Worm (Caenorhabditis elegans): ENCODE data around the gene F43G6.8.
A peak's percentile ranks its signal among the peaks of the same experiment; 100 is the strongest.

Gene F43G6.8

DNA sequence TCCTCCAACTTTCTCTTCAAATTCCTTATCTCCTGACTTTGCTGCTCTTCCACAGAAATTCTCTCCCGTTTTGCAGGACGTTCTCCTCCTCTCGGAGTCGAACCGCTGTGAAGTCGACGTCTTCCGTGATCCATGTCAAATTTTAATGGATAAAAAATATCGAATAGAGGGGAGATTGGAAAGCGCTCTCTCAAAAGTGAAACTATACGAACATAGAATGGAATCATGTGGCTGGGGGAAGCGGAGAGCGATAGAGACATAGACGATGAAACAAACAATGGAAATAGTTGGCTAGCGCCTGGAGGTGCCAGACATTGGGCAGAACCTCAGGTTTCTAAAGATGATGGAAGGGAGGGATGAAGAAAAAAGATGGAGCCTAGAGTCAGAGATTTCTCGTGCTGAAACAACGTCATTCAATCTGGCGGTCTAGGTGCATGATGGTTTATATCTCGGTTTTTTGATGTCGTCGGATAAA is at the start of gene F43G6.8:
TSS of gene F43G6.8 (minus strand) at position 198 of the 475 bp plus-strand sequence.
- TF ChIP-seq him-1 (tag; optimal IDR thresholded peaks at IDR 0.05) = no peak
- TF ChIP-seq dao-5 (tag; optimal IDR thresholded peaks at IDR 0.05) = no peak
- TF ChIP-seq W03F9.2 (tag; optimal IDR thresholded peaks at IDR 0.05) = no peak

DNA sequence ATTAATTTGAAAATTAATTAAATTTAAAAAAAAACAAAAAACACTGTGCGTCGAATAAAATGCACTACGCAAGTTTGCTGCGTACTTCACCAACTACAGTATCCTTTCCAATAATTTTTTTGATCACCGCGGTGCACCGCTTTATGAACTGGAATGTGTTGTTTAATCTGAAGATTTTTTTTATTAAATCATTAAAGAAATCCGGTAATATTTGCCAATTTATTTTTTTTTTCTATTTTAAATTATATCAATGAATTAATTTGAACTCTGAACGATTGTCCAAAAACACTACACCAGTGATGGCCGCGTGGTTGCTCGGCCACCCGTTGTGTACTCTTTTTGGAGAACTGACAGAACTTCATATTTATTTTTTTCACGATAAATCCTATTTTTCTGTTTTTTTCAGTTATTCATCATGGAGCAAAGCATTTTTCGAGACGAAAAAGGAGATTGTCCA is 46.8 kb upstream of the F43G6.8 start, which contains the start of gene K12D12.5:
TSS of gene K12D12.5 (plus strand) at position 407 of the 457 bp plus-strand sequence.
- TF ChIP-seq him-1 (tag; optimal IDR thresholded peaks at IDR 0.05) (no peak), W03F9.2 (tag; optimal IDR thresholded peaks at IDR 0.05) (peak; percentile 25), dao-5 (tag; optimal IDR thresholded peaks at IDR 0.05) (no peak)

DNA sequence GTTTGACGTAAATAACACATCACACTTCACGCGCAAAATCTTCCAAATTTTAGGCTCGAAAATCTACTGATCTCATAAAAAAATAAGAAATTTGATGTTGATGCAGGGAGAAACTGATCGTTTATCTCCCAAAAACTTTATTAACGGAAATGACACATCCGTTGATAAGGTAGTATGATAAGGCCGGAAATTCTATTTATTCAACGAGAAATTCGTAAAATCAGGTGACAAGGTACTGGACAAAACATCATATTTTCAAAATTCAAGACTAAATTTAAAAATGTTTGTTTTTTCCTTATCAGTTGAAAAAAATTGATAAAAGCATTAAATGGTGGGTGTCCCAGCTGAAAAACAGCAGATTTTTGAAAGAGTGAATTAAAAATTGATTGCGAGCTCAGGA is 45.9 kb upstream of the F43G6.8 start:
- TF ChIP-seq him-1 (tag; optimal IDR thresholded peaks at IDR 0.05) (no peak), dao-5 (tag; optimal IDR thresholded peaks at IDR 0.05) (no peak), W03F9.2 (tag; optimal IDR thresholded peaks at IDR 0.05) (no peak)

DNA sequence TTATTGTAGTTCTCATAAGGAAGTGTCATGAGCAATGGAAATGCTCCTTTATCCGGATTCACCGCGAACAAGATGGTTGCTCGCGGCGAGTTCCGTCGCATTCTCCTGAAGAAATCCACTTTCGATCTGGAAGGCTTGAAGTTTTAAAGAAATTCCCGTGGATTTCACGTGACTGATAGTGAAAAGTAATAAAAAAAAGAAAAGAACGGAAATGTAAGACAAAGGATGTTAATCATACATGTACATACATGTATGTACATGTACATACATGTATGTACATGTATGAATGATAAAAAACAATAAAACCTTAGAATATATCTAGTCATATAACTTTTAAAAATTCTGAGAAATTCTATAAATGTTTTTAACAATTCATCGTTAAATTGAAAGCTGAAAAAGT is 42.5 kb upstream of the F43G6.8 start, which contains the start of gene clh-1:
TSS of gene clh-1 (minus strand) at position 101 of the 400 bp plus-strand sequence.
- no peak for TF ChIP-seq dao-5 (tag; optimal IDR thresholded peaks at IDR 0.05)

DNA sequence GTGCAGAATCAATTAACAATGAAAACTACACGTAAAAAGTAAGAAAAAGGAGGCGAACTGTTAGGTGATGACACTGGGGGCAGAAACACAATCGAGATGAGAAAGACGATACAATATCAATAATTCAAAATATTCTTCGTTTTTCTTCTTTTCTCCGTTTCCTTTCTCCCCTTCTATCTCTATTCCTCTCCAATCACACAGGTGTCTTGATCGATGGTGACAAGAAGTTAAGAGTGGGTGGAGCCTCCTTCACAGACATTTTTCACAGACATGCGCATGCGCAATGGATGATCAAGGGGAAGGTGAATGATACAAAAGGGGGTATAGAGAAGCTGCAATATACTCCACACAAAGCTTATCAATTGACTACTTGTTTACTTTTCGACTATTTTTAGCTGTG is 40.9 kb upstream of the F43G6.8 start:
- TF ChIP-seq dao-5 (tag; optimal IDR thresholded peaks at IDR 0.05) (no peak), W03F9.2 (tag; optimal IDR thresholded peaks at IDR 0.05) (no peak), him-1 (tag; optimal IDR thresholded peaks at IDR 0.05) (no peak)

DNA sequence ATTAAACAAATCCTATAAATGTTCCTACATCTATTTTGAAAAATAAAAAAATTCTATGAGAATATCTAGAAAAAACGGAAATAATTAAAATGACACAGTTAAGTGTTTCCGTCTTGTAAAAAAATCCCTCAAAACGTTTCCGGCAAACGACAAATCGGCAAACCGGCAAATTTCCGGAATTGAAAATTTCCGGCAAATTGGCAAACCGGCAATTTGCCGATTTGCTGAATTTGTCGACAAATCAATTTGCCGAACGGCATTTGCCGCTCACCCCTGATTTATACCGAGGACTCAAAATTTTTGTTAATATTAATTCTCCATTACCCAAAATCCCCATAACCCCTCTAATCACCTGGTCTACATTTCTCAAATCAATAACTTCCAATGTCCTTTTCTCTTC is 39.2 kb upstream of the F43G6.8 start:
- TF ChIP-seq dao-5 (tag; optimal IDR thresholded peaks at IDR 0.05) = no peak
- TF ChIP-seq him-1 (tag; optimal IDR thresholded peaks at IDR 0.05) = no peak

DNA sequence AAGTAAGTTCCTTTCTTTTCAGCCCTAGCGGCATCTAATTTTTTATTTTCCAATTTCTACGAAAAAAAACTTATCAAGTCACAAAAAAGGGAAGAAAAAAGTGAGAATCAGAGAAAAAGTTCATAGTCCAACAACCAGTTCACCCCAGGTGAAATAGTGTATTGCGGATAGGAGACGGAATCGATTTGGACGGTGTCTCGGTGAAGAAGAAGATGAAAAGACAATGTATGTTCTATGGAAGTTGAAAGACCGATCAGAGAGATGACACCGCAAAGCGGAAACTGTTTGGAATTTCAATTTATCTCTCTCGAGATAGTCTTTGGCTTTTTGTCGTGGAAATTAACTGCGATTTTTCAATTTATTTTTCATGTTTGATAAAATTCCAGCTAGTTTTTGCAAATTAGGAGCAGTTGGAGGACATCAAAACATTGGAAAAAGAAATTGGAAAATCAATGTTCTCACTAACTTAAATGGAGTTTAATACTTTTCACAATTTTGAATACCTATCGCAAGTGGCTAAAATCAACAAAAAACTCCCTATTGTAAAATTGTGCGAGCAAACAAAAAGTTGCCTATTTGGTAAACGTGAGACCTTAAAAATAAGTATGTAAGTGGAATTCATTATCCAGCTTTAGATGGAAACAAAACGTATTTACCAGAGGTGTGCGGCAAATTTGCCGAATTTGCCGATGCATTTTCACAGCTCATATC is 38.5 kb upstream of the F43G6.8 start:
- TF ChIP-seq him-1 (tag; optimal IDR thresholded peaks at IDR 0.05) = no peak
- no peak for TF ChIP-seq dao-5 (tag; optimal IDR thresholded peaks at IDR 0.05)
- no peak for TF ChIP-seq W03F9.2 (tag; optimal IDR thresholded peaks at IDR 0.05)

DNA sequence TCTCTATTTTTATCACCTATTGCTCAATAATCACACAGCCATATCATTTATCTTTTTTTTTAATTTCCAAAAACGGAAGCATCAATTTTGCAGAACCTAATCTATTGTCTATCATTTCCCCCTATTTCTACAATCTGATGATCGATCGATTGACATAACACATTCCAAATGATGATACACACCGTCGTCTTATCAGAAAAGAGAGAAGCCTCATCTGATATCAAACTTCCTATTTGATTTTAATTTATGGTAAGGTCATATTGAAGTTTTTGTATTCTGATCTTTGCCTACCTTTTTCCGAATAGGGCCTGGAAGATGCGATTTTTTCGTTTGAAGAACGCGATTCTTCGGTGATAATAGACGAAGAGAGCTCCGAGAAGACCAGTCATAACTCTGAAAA is 35.7 kb upstream of the F43G6.8 start:
- no peak for TF ChIP-seq him-1 (tag; optimal IDR thresholded peaks at IDR 0.05)
- no peak for TF ChIP-seq W03F9.2 (tag; optimal IDR thresholded peaks at IDR 0.05)
- no peak for TF ChIP-seq dao-5 (tag; optimal IDR thresholded peaks at IDR 0.05)

DNA sequence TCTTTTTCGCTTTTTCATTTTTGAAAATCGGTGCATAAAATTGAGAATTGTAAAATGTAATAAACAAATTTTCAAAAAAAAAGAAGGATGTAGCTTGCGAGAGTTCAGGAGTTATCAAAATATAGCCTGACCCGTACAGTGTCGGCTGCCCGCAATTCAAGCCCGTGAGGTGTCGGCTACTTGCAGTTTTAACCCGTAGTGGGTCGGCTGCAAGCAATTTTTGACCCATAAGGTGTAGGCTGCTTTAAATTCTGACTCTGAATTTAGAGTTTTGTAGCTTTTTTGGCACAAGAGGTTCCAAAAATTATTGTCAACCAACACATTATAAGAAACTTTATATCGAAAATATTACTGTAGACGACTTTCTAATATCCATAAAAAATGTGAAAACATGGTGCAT is 32.1 kb upstream of the F43G6.8 start:
- no peak for TF ChIP-seq W03F9.2 (tag; optimal IDR thresholded peaks at IDR 0.05)
- no peak for TF ChIP-seq him-1 (tag; optimal IDR thresholded peaks at IDR 0.05)
- no peak for TF ChIP-seq dao-5 (tag; optimal IDR thresholded peaks at IDR 0.05)

DNA sequence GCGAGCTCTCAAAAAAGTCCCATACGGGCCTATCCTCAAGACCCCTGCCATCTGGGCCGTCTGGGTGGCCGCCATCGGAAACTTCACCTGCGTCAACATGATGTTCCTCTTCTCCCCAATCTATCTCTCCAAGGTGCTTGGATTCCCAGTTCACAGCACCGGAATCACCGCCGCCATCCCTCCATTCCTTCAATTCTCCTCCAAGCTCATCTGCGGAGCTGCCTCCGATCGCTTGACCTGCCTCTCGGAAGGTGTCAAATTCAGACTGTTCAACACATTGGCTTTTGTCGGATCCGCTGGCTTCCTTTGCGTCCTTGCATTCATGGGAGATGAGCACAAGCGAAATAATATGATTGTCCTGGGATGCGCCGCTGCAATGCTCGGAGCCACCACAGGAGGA is 31.1 kb upstream of the F43G6.8 start:
- no peak for TF ChIP-seq him-1 (tag; optimal IDR thresholded peaks at IDR 0.05)

DNA sequence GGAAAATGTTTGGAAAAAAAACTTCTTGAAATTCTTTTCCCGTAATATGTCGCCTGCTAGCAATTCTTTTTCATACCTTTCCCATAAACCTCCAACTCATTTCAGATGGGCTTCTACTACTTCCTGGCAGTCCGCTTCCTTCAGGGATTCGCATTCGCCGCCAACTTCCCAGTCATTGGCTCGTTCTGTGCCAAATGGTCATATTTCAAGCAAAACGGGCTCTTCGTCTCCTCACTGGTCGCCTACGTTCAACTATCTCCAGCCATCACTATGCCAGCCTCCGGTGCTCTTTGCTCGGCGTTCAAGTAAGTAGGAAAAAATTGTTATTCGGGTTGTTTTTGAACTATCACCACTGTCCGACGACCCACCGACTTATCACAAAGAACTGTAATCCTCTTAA is 30.2 kb upstream of the F43G6.8 start:
- TF ChIP-seq him-1 (tag; optimal IDR thresholded peaks at IDR 0.05) (no peak), dao-5 (tag; optimal IDR thresholded peaks at IDR 0.05) (no peak), W03F9.2 (tag; optimal IDR thresholded peaks at IDR 0.05) (no peak)

DNA sequence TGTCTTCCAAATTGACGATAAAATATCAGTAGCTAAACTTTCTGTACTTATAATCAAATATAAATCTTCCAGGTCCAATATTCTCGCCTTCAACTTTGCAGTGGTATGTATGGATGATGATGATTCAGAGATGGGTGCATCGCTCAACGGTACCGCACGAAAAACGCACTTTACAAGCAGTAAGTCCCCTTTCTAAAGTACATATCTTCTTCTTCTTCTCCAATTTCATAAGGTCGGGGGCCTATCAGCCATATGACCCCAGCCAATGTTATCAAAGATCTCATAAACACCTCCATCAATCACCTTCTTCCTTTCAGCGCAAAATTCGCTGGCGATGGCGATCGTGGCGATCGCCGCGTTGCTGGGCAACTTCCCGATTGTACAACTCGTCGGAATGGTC is 29.5 kb upstream of the F43G6.8 start:
- TF ChIP-seq him-1 (tag; optimal IDR thresholded peaks at IDR 0.05) (no peak), dao-5 (tag; optimal IDR thresholded peaks at IDR 0.05) (no peak), W03F9.2 (tag; optimal IDR thresholded peaks at IDR 0.05) (no peak)

DNA sequence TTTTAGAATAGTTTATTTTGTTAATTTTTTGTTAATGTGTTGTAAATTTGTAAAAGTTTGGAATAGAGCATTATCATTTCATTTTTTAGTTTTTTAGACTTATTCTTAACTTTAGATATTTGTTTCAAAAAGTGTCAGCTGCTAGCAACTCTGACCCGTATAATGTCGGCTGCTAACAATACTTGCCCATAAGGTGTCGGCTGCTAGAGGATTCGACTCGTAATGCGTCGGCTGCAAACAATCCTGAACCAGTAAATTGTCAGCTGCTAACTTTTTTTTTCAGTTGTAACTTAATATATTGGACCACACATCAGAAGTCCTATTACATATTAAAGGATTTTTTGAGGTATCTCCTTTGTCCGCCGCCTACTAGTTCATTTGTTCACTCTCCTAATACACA is 28.9 kb upstream of the F43G6.8 start:
- TF ChIP-seq dao-5 (tag; optimal IDR thresholded peaks at IDR 0.05) (no peak), W03F9.2 (tag; optimal IDR thresholded peaks at IDR 0.05) (no peak), him-1 (tag; optimal IDR thresholded peaks at IDR 0.05) (no peak)

DNA sequence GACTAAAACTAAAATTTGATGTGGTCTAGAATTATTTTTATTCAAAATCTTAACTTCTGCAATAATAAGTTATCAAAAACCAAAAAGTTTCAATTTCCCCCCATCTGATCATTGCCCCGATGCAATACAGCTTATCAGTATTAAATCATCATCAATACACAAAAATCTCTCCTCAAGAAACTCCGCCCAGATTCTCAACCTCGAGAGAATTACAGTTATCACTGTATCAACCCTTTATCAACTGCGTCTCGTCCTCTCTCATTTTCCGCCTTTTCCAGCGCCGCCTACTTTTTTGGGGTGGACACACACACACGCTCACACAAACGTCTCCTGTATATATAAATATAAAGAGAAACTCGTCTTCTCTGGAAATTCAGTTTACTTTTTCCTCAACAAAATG is 28.4 kb upstream of the F43G6.8 start, which contains the start of gene T27D12.1:
TSS of gene T27D12.1 (plus strand) at position 301 of the 400 bp plus-strand sequence.
- TF ChIP-seq W03F9.2 (tag; optimal IDR thresholded peaks at IDR 0.05) = no peak
- no peak for TF ChIP-seq dao-5 (tag; optimal IDR thresholded peaks at IDR 0.05)
- no peak for TF ChIP-seq him-1 (tag; optimal IDR thresholded peaks at IDR 0.05)

DNA sequence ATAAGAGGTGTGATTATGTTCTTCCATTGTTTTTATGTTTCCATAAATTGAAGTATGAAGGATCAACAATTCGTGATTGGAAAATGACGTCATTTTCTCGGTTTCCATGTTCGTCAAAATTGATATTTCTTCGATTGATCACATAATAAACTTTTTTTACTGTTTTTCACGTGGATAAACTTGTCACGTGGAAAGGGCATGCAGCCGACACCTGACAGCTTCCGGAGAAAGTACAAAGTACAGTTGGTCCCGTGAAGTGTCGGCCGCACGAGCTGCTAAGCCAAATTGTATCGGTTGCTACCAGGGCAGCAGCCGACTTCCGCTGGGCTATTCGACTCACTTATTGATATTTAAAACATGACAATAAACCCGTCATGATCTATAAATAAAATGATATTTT is 27.8 kb upstream of the F43G6.8 start:
- no peak for TF ChIP-seq W03F9.2 (tag; optimal IDR thresholded peaks at IDR 0.05)
- no peak for TF ChIP-seq him-1 (tag; optimal IDR thresholded peaks at IDR 0.05)
- no peak for TF ChIP-seq dao-5 (tag; optimal IDR thresholded peaks at IDR 0.05)
